Fruit fly (Drosophila melanogaster): Measurements from ENCODE around the gene CG8028.

- peak; percentile 51 for TF ChIP-seq pnt (GFP tag; optimal IDR thresholded peaks at IDR 0.05)
- peak; percentile 72 for TF ChIP-seq Hsf (GFP tag; optimal IDR thresholded peaks at IDR 0.05)
- peak; percentile 89 for TF ChIP-seq CG3281 (GFP tag; optimal IDR thresholded peaks at IDR 0.05)
- peak; percentile 37 for TF ChIP-seq CG17802 (tag; optimal IDR thresholded peaks at IDR 0.05)
- no peak for TF ChIP-seq YL-1 (GFP tag; optimal IDR thresholded peaks at IDR 0.05)
- TF ChIP-seq CG11560 (tag; IDR thresholded peaks at IDR 0.05), result peak; percentile 61; the same call in 1 of the 3 replicates
- no peak for TF ChIP-seq Optix (GFP tag; IDR thresholded peaks at IDR 0.05)
- peak; percentile 61 for TF ChIP-seq sens-2 (GFP tag; IDR thresholded peaks at IDR 0.05)
Observed at dm6 chrX:19323835-19324133, 43.6 kb upstream of the CG8028 start.
